Worm (Caenorhabditis elegans) whole organism, young adult: ENCODE results near the gene Y44A6D.7.

Source experiments
- ama-1 ChIP-seq, 3 experiments: fragments of 150-350 bp in 1 of 3; sonication (generic microtip) in 2 of 3; optimal IDR thresholded peaks; 2 replicates each; lab custom pipeline; 2014 to 2018; ENCODE audit warnings: missing biosample characterization in 2 of 3, missing genetic modification characterization in 2 of 3, missing genetic modification reagents in 2 of 3
- bed-1 ChIP-seq: fragments of 200-800 bp; sonication (Bioruptor generic); IDR thresholded peaks from 2 replicates; pipeline ENCODE4 v1.3.6; 2022; ENCODE audit warnings: missing genetic modification reagents, missing genetic modification characterization, missing compliant biosample characterization
- dpl-1 ChIP-seq: fragments of 150-350 bp; optimal IDR thresholded peaks from 2 replicates; lab custom pipeline; 2014; ENCODE audit warnings: missing biosample characterization, missing genetic modification reagents, missing genetic modification characterization
- him-1 ChIP-seq: sonication (generic microtip); optimal IDR thresholded peaks from 2 replicates; lab custom pipeline; 2016; ENCODE audit warnings: missing genotype, missing genetic modification reagents, missing genetic modification characterization, missing compliant biosample characterization
- madf-3 ChIP-seq: fragments of 200-800 bp; sonication (Bioruptor generic); IDR thresholded peaks from 2 replicates; pipeline ENCODE4 v1.3.6; 2022; ENCODE audit warnings: missing genetic modification reagents, missing genetic modification characterization, missing compliant biosample characterization
- mel-28 ChIP-seq: sonication (generic microtip); optimal IDR thresholded peaks from 2 replicates; lab custom pipeline; 2016; ENCODE audit warnings: borderline replicate concordance, mild to moderate bottlenecking, missing genetic modification characterization, missing compliant biosample characterization
- mxl-1 ChIP-seq: sonication (generic microtip); optimal IDR thresholded peaks from 2 replicates; lab custom pipeline; 2016; ENCODE audit warnings: missing genetic modification characterization, missing compliant biosample characterization
- nfya-1 ChIP-seq: sonication (generic microtip); optimal IDR thresholded peaks from 2 replicates; lab custom pipeline; 2017; ENCODE audit warnings: antibody characterized with exemption, missing compliant biosample characterization, missing genetic modification characterization, borderline replicate concordance; ENCODE audit not compliant: insufficient read depth
- nhr-120 ChIP-seq: fragments of 200-800 bp; sonication (Bioruptor generic); IDR thresholded peaks from 2 replicates; pipeline ENCODE4 v1.3.6; 2022; ENCODE audit warnings: missing genetic modification characterization, missing compliant biosample characterization
- pha-4 ChIP-seq: fragments of 150-350 bp; sonication (generic microtip); optimal IDR thresholded peaks from 2 replicates; lab custom pipeline; 2014; ENCODE audit warnings: missing biosample characterization, missing genetic modification reagents, missing genetic modification characterization
- unc-62 ChIP-seq: fragments of 150-350 bp; optimal IDR thresholded peaks from 2 replicates; lab custom pipeline; 2014; ENCODE audit warnings: missing biosample characterization, missing genetic modification reagents, missing genetic modification characterization
- xnd-1 ChIP-seq: sonication (generic microtip); optimal IDR thresholded peaks from 2 replicates; lab custom pipeline; 2016; ENCODE audit warnings: missing genotype, missing genetic modification reagents, missing genetic modification characterization, missing compliant biosample characterization
- ztf-28 ChIP-seq: fragments of 200-800 bp; sonication (Bioruptor generic); IDR thresholded peaks from 2 replicates; pipeline ENCODE4 v1.3.6; 2022; ENCODE audit warnings: missing genetic modification reagents, missing genetic modification characterization, missing compliant biosample characterization
- ztf-6 ChIP-seq: fragments of 200-800 bp; sonication (Bioruptor generic); IDR thresholded peaks from 2 replicates; pipeline ENCODE4 v1.3.6; 2022; ENCODE audit warnings: missing genetic modification reagents, missing genetic modification characterization, missing compliant biosample characterization

DNA sequence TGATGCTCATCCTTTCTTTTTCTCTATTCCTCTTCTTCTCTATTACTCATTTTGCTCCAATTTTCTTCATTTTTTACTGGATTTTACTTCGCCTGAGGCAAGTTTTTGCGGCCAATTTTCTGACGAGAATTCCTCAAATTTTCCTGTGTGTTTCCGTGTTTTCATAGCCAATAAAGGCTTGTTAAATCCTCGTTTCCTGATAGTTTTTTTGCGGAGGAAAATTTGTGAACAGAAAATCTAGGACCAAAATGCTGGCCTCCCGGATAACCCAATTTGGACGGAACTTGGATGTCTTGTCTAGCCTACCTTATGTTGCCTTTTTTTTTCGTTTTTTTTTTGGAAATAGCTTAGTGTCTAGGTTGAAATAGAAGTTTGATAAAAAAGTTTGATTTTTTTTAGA, 878 bp upstream of the Y44A6D.7 start:
- TF ChIP-seq ztf-6 (GFP tag; lab: Robert Waterston, UW) (no peak), dpl-1 (GFP tag; lab: Kevin White, UChicago) (no peak), nfya-1 (tag; lab: Kevin White, UChicago) (no peak), pha-4 (tag; lab: Kevin White, UChicago) (no peak), ztf-28 (GFP tag; lab: Robert Waterston, UW) (no peak), him-1 (no peak), madf-3 (GFP tag; lab: Robert Waterston, UW) (no peak), unc-62 (GFP tag; lab: Kevin White, UChicago) (no peak), bed-1 (no peak), mel-28 (tag; lab: Kevin White, UChicago) (no peak), ama-1 (optimal IDR thresholded peaks at IDR 0.05; lab: Kevin White, UChicago) (no peak), ama-1 (GFP tag; optimal IDR thresholded peaks at IDR 0.05; lab: Kevin White, UChicago) (no peak), xnd-1 (tag; lab: Kevin White, UChicago) (no peak), mxl-1 (no peak), nhr-120 (no peak)
